Worm (Caenorhabditis elegans) whole organism, L2 larva: ENCODE measurements around the gene C02B10.4.

Experiments
- C34F6.9 ChIP-seq: fragments of 150-350 bp; optimal IDR thresholded peaks from 2 replicates; lab custom pipeline; 2014; ENCODE audit warnings: missing biosample characterization, missing genetic modification characterization
- R02D3.7 ChIP-seq: fragments of 150-350 bp; optimal IDR thresholded peaks from 2 replicates; lab custom pipeline; 2014; ENCODE audit warnings: missing biosample characterization, missing genetic modification characterization
- fos-1 ChIP-seq: fragments of 150-350 bp; optimal IDR thresholded peaks from 2 replicates; lab custom pipeline; 2014; ENCODE audit warnings: missing biosample characterization, missing genetic modification characterization
- lin-11 ChIP-seq: fragments of 150-350 bp; sonication (generic microtip); optimal IDR thresholded peaks from 2 replicates; lab custom pipeline; 2014; ENCODE audit warnings: missing biosample characterization, missing genetic modification characterization, inconsistent platforms, mixed read lengths
- lin-39 ChIP-seq: fragments of 150-350 bp; optimal IDR thresholded peaks from 2 replicates; lab custom pipeline; 2014; ENCODE audit warnings: missing biosample characterization, missing genetic modification reagents, missing genetic modification characterization
- mdl-1 ChIP-seq, 2 experiments: fragments of 150-350 bp in 1 of 2; sonication (generic microtip) in 1 of 2; optimal IDR thresholded peaks; 2 replicates each; lab custom pipeline; 2017; ENCODE audit warnings: missing biosample characterization in 2 of 2, missing genetic modification characterization in 2 of 2
- nhr-21 ChIP-seq: fragments of 150-350 bp; optimal IDR thresholded peaks from 2 replicates; lab custom pipeline; 2014; ENCODE audit warnings: missing biosample characterization, missing genetic modification characterization
- nhr-237 ChIP-seq: fragments of 150-350 bp; optimal IDR thresholded peaks from 2 replicates; lab custom pipeline; 2014; ENCODE audit warnings: missing biosample characterization, missing genetic modification characterization
- nhr-77 ChIP-seq: fragments of 150-350 bp; optimal IDR thresholded peaks from 2 replicates; lab custom pipeline; 2014; ENCODE audit warnings: missing biosample characterization, missing genetic modification characterization
- skn-1 ChIP-seq: sonication (generic microtip); optimal IDR thresholded peaks from 2 replicates; lab custom pipeline; 2017; ENCODE audit warnings: missing biosample characterization, missing genetic modification characterization
- snpc-4 ChIP-seq: fragments of 150-350 bp; optimal IDR thresholded peaks from 2 replicates; lab custom pipeline; 2014; ENCODE audit warnings: missing biosample characterization, missing genetic modification characterization

DNA sequence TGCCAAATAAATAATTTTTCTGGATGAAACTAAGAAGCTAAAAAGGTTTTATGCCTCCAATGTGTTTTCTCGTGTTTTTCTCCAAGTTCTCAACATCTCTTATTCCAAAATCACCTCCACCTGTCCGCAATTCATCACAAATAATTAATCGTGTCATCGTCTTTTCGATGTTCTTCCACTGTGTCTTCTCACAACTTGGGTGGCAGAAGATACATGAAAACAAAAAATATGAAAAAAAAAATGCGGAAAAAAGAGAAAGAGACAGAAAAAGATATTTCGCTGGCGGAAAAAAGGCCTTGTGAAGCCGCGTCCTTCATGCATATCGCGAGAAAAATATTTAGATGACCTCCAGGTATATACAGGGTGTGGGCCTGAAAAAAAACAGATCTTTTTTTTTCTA, 17.6 kb upstream of the C02B10.4 start:
- no peak for TF ChIP-seq snpc-4 (tag; lab: Kevin White, UChicago)
- TF ChIP-seq fos-1 (tag; lab: Kevin White, UChicago), result no peak
- TF ChIP-seq nhr-21, result no peak
- no peak for TF ChIP-seq skn-1 (tag; lab: Kevin White, UChicago)
- no peak for TF ChIP-seq R02D3.7
- TF ChIP-seq C34F6.9 (tag; lab: Kevin White, UChicago), result no peak
- TF ChIP-seq nhr-237 (tag; lab: Kevin White, UChicago), result no peak
- TF ChIP-seq mdl-1 (tag; optimal IDR thresholded peaks at IDR 0.05; lab: Kevin White, UChicago), result no peak
- no peak for TF ChIP-seq lin-39 (tag; lab: Kevin White, UChicago)
- TF ChIP-seq lin-11 (tag; lab: Kevin White, UChicago), result no peak
- TF ChIP-seq nhr-77 (tag; lab: Kevin White, UChicago), result no peak
